Worm (Caenorhabditis elegans): ENCODE data around the gene dsb-1.

dsb-1 gene

ce11 chrIV:12389951-12390350 lies 18.8 kb upstream of the dsb-1 start, which contains the start of gene spe-45:
spe-45 (minus strand) TSS chrIV:12390095.
- TF ChIP-seq rcor-1 (GFP tag; IDR thresholded peaks at IDR 0.05) (peak; percentile 32; the same call in 1 of the 2 replicates), aptf-2 (GFP tag; conservative IDR thresholded peaks at IDR 0.05) (no peak), him-1 (tag; optimal IDR thresholded peaks at IDR 0.05) (peak; percentile 32), ztf-28 (GFP tag; IDR thresholded peaks at IDR 0.05) (no peak), ztf-25 (GFP tag; IDR thresholded peaks at IDR 0.05) (no peak), K11D2.4 (GFP tag; IDR thresholded peaks at IDR 0.05) (no peak), snpc-3.4 (tag; optimal IDR thresholded peaks at IDR 0.05) (peak; percentile 43), nfyb-1 (GFP tag; IDR thresholded peaks at IDR 0.05) (no peak), gei-17 (GFP tag; optimal IDR thresholded peaks at IDR 0.05) (no peak), egl-18 (GFP tag; IDR thresholded peaks at IDR 0.05) (no peak), tlf-1 (GFP tag; optimal IDR thresholded peaks at IDR 0.05) (no peak), mxl-1 (tag; optimal IDR thresholded peaks at IDR 0.05) (no peak), efl-1 (GFP tag; optimal IDR thresholded peaks at IDR 0.05) (no peak), B0336.3 (GFP tag; IDR thresholded peaks at IDR 0.05) (peak; percentile 83), lin-54 (GFP tag; optimal IDR thresholded peaks at IDR 0.05) (peak; percentile 73), mes-4 (tag; optimal IDR thresholded peaks at IDR 0.05) (no peak), hsf-1 (GFP tag; IDR thresholded peaks at IDR 0.05) (peak; percentile 58; the same call in 1 of the 2 replicates), ekl-4 (GFP tag; IDR thresholded peaks at IDR 0.05) (peak; percentile 78), K12H6.12 (tag; optimal IDR thresholded peaks at IDR 0.05) (no peak), lsy-27 (tag; optimal IDR thresholded peaks at IDR 0.05; ENCODE audit: borderline replicate concordance, insufficient read depth) (no peak), C06A6.2 (GFP tag; conservative IDR thresholded peaks at IDR 0.05) (no peak), aptf-3 (GFP tag; IDR thresholded peaks at IDR 0.05) (no peak), ceh-40 (GFP tag; IDR thresholded peaks at IDR 0.05) (no peak), madf-3 (GFP tag; IDR thresholded peaks at IDR 0.05) (peak; percentile 41; the same call in 1 of the 2 replicates), B0019.2 (GFP tag; conservative IDR thresholded peaks at IDR 0.05) (no peak), mcd-1 (GFP tag; IDR thresholded peaks at IDR 0.05) (no peak; the same call in 1 of the 2 replicates), Y79H2A.3 (GFP tag; conservative IDR thresholded peaks at IDR 0.05) (no peak), ceh-58 (GFP tag; IDR thresholded peaks at IDR 0.05) (peak; percentile 24; the same call in 1 of the 2 replicates), madf-6 (GFP tag; IDR thresholded peaks at IDR 0.05) (peak; percentile 73), snpc-1.3 (tag; optimal IDR thresholded peaks at IDR 0.05; ENCODE audit: insufficient read depth) (no peak), ceh-100 (GFP tag; IDR thresholded peaks at IDR 0.05) (peak; percentile 45; the same call in 1 of the 2 replicates), cebp-2 (GFP tag; IDR thresholded peaks at IDR 0.05) (peak; percentile 81; the same call in 1 of the 2 replicates), nhr-90 (tag; optimal IDR thresholded peaks at IDR 0.05) (no peak), rpc-1 (optimal IDR thresholded peaks at IDR 0.05) (no peak), rpc-1 (tag; optimal IDR thresholded peaks at IDR 0.05) (no peak), egrh-3 (GFP tag; IDR thresholded peaks at IDR 0.05) (no peak), atf-7 (tag; optimal IDR thresholded peaks at IDR 0.05) (no peak), ama-1 (optimal IDR thresholded peaks at IDR 0.05) (no peak), ama-1 (GFP tag; optimal IDR thresholded peaks at IDR 0.05) (peak in 1 of 2 experiments; percentile 74), snpc-1.1 (tag; optimal IDR thresholded peaks at IDR 0.05; ENCODE audit: insufficient read depth) (no peak), attf-6 (GFP tag; IDR thresholded peaks at IDR 0.05) (peak; percentile 74; the same call in 1 of the 2 replicates), sdz-38 (tag; optimal IDR thresholded peaks at IDR 0.05) (no peak), hrde-1 (tag; optimal IDR thresholded peaks at IDR 0.05; ENCODE audit: borderline replicate concordance) (peak; percentile 28), ztf-22 (GFP tag; optimal IDR thresholded peaks at IDR 0.05) (no peak), hlh-26 (GFP tag; conservative IDR thresholded peaks at IDR 0.05) (no peak), sptf-2 (GFP tag; optimal IDR thresholded peaks at IDR 0.05) (no peak), nhr-80 (tag; optimal IDR thresholded peaks at IDR 0.05) (no peak), cebp-1 (GFP tag; IDR thresholded peaks at IDR 0.05) (no peak), cebp-1 (tag; optimal IDR thresholded peaks at IDR 0.05) (no peak), F22D6.2 (tag; optimal IDR thresholded peaks at IDR 0.05) (no peak)
